Worm (Caenorhabditis elegans) whole organism, late embryonic: ENCODE data around the gene arrd-10.

Experiments
- C08G9.2 ChIP-seq: sonication (generic microtip); optimal IDR thresholded peaks from 2 replicates; lab custom pipeline; 2016; ENCODE audit warnings: mild to moderate bottlenecking, missing genetic modification characterization, moderate library complexity, missing compliant biosample characterization
- C38D4.7 ChIP-seq: fragments of 200-800 bp; sonication (Bioruptor generic); optimal IDR thresholded peaks from 2 replicates; lab custom pipeline; 2018; ENCODE audit warnings: mild to moderate bottlenecking, missing genetic modification characterization, moderate library complexity, missing compliant biosample characterization
- F13H6.1 ChIP-seq: sonication (generic microtip); optimal IDR thresholded peaks from 2 replicates; lab custom pipeline; 2016; ENCODE audit warnings: missing genetic modification characterization, missing compliant biosample characterization
- K02D7.2 ChIP-seq: sonication (generic microtip); optimal IDR thresholded peaks from 2 replicates; lab custom pipeline; 2017; ENCODE audit warnings: mild to moderate bottlenecking, missing genetic modification characterization, missing compliant biosample characterization
- K09A11.1 ChIP-seq: sonication (generic microtip); optimal IDR thresholded peaks from 2 replicates; lab custom pipeline; 2017; ENCODE audit warnings: antibody characterized with exemption, mild to moderate bottlenecking, missing genetic modification characterization, missing compliant biosample characterization; ENCODE audit not compliant: insufficient read depth
- Y22D7AL.16 ChIP-seq: sonication (generic microtip); optimal IDR thresholded peaks from 2 replicates; lab custom pipeline; 2016; ENCODE audit warnings: missing genetic modification characterization, missing compliant biosample characterization
- ama-1 ChIP-seq: fragments of 150-350 bp; optimal IDR thresholded peaks from 2 replicates; lab custom pipeline; 2014
- ceh-18 ChIP-seq: sonication (generic microtip); optimal IDR thresholded peaks from 2 replicates; lab custom pipeline; 2016; ENCODE audit warnings: missing genetic modification characterization, missing compliant biosample characterization
- ceh-19 ChIP-seq: fragments of 200-800 bp; sonication (Bioruptor generic); optimal IDR thresholded peaks from 2 replicates; lab custom pipeline; 2018; ENCODE audit warnings: mild to moderate bottlenecking, missing genetic modification characterization, missing compliant biosample characterization
- ceh-2 ChIP-seq: sonication (generic microtip); optimal IDR thresholded peaks from 2 replicates; lab custom pipeline; 2016; ENCODE audit warnings: missing genotype, missing genetic modification characterization, missing compliant biosample characterization
- ceh-22 ChIP-seq: sonication (generic microtip); optimal IDR thresholded peaks from 2 replicates; lab custom pipeline; 2017; ENCODE audit warnings: missing biosample characterization, missing genetic modification characterization
- ceh-30 ChIP-seq: fragments of 150-350 bp; optimal IDR thresholded peaks from 2 replicates; lab custom pipeline; 2014; ENCODE audit warnings: missing biosample characterization, missing genetic modification characterization
- ceh-34 ChIP-seq: sonication (generic microtip); optimal IDR thresholded peaks from 2 replicates; lab custom pipeline; 2016; ENCODE audit warnings: mild to moderate bottlenecking, missing genetic modification characterization, missing compliant biosample characterization
- ceh-6 ChIP-seq: fragments of 200-800 bp; sonication (Bioruptor generic); optimal IDR thresholded peaks from 2 replicates; lab custom pipeline; 2018; ENCODE audit warnings: mild to moderate bottlenecking, missing genetic modification characterization, missing compliant biosample characterization
- dmd-4 ChIP-seq: sonication (generic microtip); optimal IDR thresholded peaks from 2 replicates; lab custom pipeline; 2016; ENCODE audit warnings: borderline replicate concordance, missing genetic modification characterization, missing compliant biosample characterization
- dve-1 ChIP-seq: sonication (generic microtip); optimal IDR thresholded peaks from 2 replicates; lab custom pipeline; 2017; ENCODE audit warnings: antibody characterized with exemption, mild to moderate bottlenecking, missing genetic modification characterization, missing compliant biosample characterization
- ets-4 ChIP-seq: sonication (generic microtip); optimal IDR thresholded peaks from 2 replicates; lab custom pipeline; 2016; ENCODE audit warnings: missing genetic modification characterization, missing compliant biosample characterization
- eyg-1 ChIP-seq: sonication (generic microtip); optimal IDR thresholded peaks from 2 replicates; lab custom pipeline; 2016; ENCODE audit warnings: missing genotype, missing genetic modification characterization, missing compliant biosample characterization
- fkh-10 ChIP-seq: fragments of 150-350 bp; optimal IDR thresholded peaks from 2 replicates; lab custom pipeline; 2014; ENCODE audit warnings: missing biosample characterization, missing genetic modification reagents, missing genetic modification characterization
- gmeb-2 ChIP-seq: sonication (generic microtip); optimal IDR thresholded peaks from 2 replicates; lab custom pipeline; 2016; ENCODE audit warnings: missing genetic modification characterization, inconsistent platforms, missing compliant biosample characterization
- hlh-13 ChIP-seq: fragments of 200-800 bp; sonication (Bioruptor generic); optimal IDR thresholded peaks from 2 replicates; lab custom pipeline; 2018; ENCODE audit warnings: mild to moderate bottlenecking, missing genetic modification characterization, missing compliant biosample characterization
- lim-6 ChIP-seq: sonication (generic microtip); optimal IDR thresholded peaks from 2 replicates; lab custom pipeline; 2016; ENCODE audit warnings: missing genetic modification characterization, missing compliant biosample characterization
- lin-11 ChIP-seq: fragments of 200-800 bp; sonication (Bioruptor generic); optimal IDR thresholded peaks from 2 replicates; lab custom pipeline; 2018; ENCODE audit warnings: mild to moderate bottlenecking, missing genetic modification characterization, missing compliant biosample characterization
- nfya-1 ChIP-seq: sonication (generic microtip); optimal IDR thresholded peaks from 2 replicates; lab custom pipeline; 2017; ENCODE audit warnings: missing genetic modification characterization, mild to moderate bottlenecking, missing compliant biosample characterization, antibody characterized with exemption, moderate library complexity
- nhr-11 ChIP-seq: fragments of 150-350 bp; optimal IDR thresholded peaks from 2 replicates; lab custom pipeline; 2014; ENCODE audit warnings: missing biosample characterization, missing genetic modification characterization
- npax-4 ChIP-seq: sonication (generic microtip); optimal IDR thresholded peaks from 2 replicates; lab custom pipeline; 2016; ENCODE audit warnings: missing genetic modification characterization, missing compliant biosample characterization
- pag-3 ChIP-seq: sonication (generic microtip); optimal IDR thresholded peaks from 2 replicates; lab custom pipeline; 2016; ENCODE audit warnings: missing compliant biosample characterization, missing genetic modification characterization, borderline replicate concordance
- pat-9 ChIP-seq: fragments of 200-800 bp; sonication (Bioruptor generic); optimal IDR thresholded peaks from 2 replicates; lab custom pipeline; 2018; ENCODE audit warnings: mild to moderate bottlenecking, missing genetic modification characterization, moderate library complexity, missing compliant biosample characterization
- pha-2 ChIP-seq: sonication (generic microtip); optimal IDR thresholded peaks from 2 replicates; lab custom pipeline; 2017; ENCODE audit warnings: mild to moderate bottlenecking, missing genetic modification characterization, missing compliant biosample characterization
- pha-4 ChIP-seq: fragments of 150-350 bp; optimal IDR thresholded peaks from 2 replicates; lab custom pipeline; 2018; ENCODE audit warnings: missing biosample characterization, missing genetic modification reagents, missing genetic modification characterization
- ref-2 ChIP-seq: sonication (generic microtip); optimal IDR thresholded peaks from 2 replicates; lab custom pipeline; 2016; ENCODE audit warnings: missing genetic modification characterization, missing compliant biosample characterization
- rnt-1 ChIP-seq: sonication (generic microtip); optimal IDR thresholded peaks from 2 replicates; lab custom pipeline; 2016; ENCODE audit warnings: missing genetic modification characterization, missing compliant biosample characterization
- sox-2 ChIP-seq: fragments of 200-800 bp; sonication (Bioruptor generic); IDR thresholded peaks from 2 replicates; pipeline ENCODE4 v1.3.6; 2022; ENCODE audit warnings: missing genetic modification reagents, missing genetic modification characterization, missing compliant biosample characterization
- sox-4 ChIP-seq: sonication (generic microtip); optimal IDR thresholded peaks from 2 replicates; lab custom pipeline; 2017; ENCODE audit warnings: mild to moderate bottlenecking, missing genetic modification characterization, inconsistent platforms, missing compliant biosample characterization
- ttx-3 ChIP-seq: sonication (generic microtip); optimal IDR thresholded peaks from 2 replicates; lab custom pipeline; 2016; ENCODE audit warnings: missing genetic modification reagents, missing genetic modification characterization, missing compliant biosample characterization
- unc-42 ChIP-seq: sonication (generic microtip); optimal IDR thresholded peaks from 2 replicates; lab custom pipeline; 2016; ENCODE audit warnings: missing genotype, missing genetic modification characterization, missing compliant biosample characterization
- unc-86 ChIP-seq: sonication (generic microtip); optimal IDR thresholded peaks from 2 replicates; lab custom pipeline; 2016; ENCODE audit warnings: missing genetic modification characterization, missing compliant biosample characterization

The arrd-10 gene

ce11 chrII:12990191-12990590 is 50.3 kb downstream of the arrd-10 start:
- no peak for TF ChIP-seq ceh-22 (tag; lab: Kevin White, UChicago)
- no peak for TF ChIP-seq ceh-6 (GFP tag; lab: Kevin White, UChicago)
- no peak for TF ChIP-seq hlh-13 (GFP tag; lab: Kevin White, UChicago)
- no peak for TF ChIP-seq fkh-10 (GFP tag; lab: Kevin White, UChicago)
- no peak for TF ChIP-seq pat-9 (tag; lab: Kevin White, UChicago)
- no peak for TF ChIP-seq unc-86 (tag; lab: Kevin White, UChicago)
- no peak for TF ChIP-seq K09A11.1 (tag; lab: Kevin White, UChicago)

- TF ChIP-seq nhr-11 (tag; lab: Kevin White, UChicago) = no peak
- TF ChIP-seq C08G9.2 (tag; lab: Kevin White, UChicago) = no peak
- TF ChIP-seq ceh-2 (tag; lab: Kevin White, UChicago) = no peak
- no peak for TF ChIP-seq K02D7.2 (tag; lab: Kevin White, UChicago)
- no peak for TF ChIP-seq nfya-1
- no peak for TF ChIP-seq ets-4 (tag; lab: Kevin White, UChicago)
- TF ChIP-seq gmeb-2 = no peak
- TF ChIP-seq Y22D7AL.16 = no peak
- TF ChIP-seq ceh-34 (tag; lab: Kevin White, UChicago) = no peak
- TF ChIP-seq pha-2 (tag; lab: Kevin White, UChicago) = no peak
- TF ChIP-seq dmd-4 (tag; lab: Kevin White, UChicago) = no peak
- TF ChIP-seq F13H6.1 (tag; lab: Kevin White, UChicago) = no peak
- no peak for TF ChIP-seq ref-2 (tag; lab: Kevin White, UChicago)
- no peak for TF ChIP-seq npax-4 (tag; lab: Kevin White, UChicago)
- no peak for TF ChIP-seq ceh-22 (tag; lab: Kevin White, UChicago)
- TF ChIP-seq ceh-19 = no peak
- TF ChIP-seq, all 69 proteins: peak for 0
These were observed 51.2 kb downstream of the arrd-10 start for ce11 chrII:12990964-12991593.

- TF ChIP-seq K09A11.1 (tag; lab: Kevin White, UChicago) = no peak
- TF ChIP-seq lin-11 (tag; lab: Kevin White, UChicago) = no peak
- no peak for TF ChIP-seq dve-1 (tag; lab: Kevin White, UChicago)
- no peak for TF ChIP-seq ttx-3 (tag; lab: Kevin White, UChicago)
- no peak for TF ChIP-seq ama-1 (lab: Kevin White, UChicago)
- no peak for TF ChIP-seq unc-42 (tag; lab: Kevin White, UChicago)
- TF ChIP-seq ceh-18 (tag; lab: Kevin White, UChicago) = no peak
- no peak for TF ChIP-seq C38D4.7 (GFP tag; lab: Kevin White, UChicago)
- no peak for TF ChIP-seq rnt-1 (tag; lab: Kevin White, UChicago)
- TF ChIP-seq ceh-30 (tag; lab: Kevin White, UChicago) = no peak
- TF ChIP-seq npax-4 (tag; lab: Kevin White, UChicago) = no peak
- no peak for TF ChIP-seq eyg-1
- no peak for TF ChIP-seq pha-4 (tag; lab: Kevin White, UChicago)
- no peak for TF ChIP-seq sox-2 (GFP tag; lab: Robert Waterston, UW)
These were observed 51.7 kb downstream of the arrd-10 start for ce11 chrII:12991594-12991993.

ce11 chrII:12992193-12992592 is 52.3 kb downstream of the arrd-10 start:
- TF ChIP-seq ceh-22 (tag; lab: Kevin White, UChicago) (no peak), pag-3 (tag; lab: Kevin White, UChicago) (no peak), rnt-1 (tag; lab: Kevin White, UChicago) (no peak), sox-4 (tag; lab: Kevin White, UChicago) (no peak), lim-6 (no peak)
